Worm (Caenorhabditis elegans) whole organism, midembryonic: Measurements from ENCODE around the gene dhhc-1.

Source experiments
- T22C8.4 ChIP-seq: fragments of 200-800 bp; sonication (Bioruptor generic); IDR thresholded peaks from 2 replicates; pipeline ENCODE4 v1.3.6; 2022; ENCODE audit warnings: missing genetic modification characterization, missing compliant biosample characterization
- cog-1 ChIP-seq: sonication (generic microtip); optimal IDR thresholded peaks from 2 replicates; lab custom pipeline; 2016; ENCODE audit warnings: missing genetic modification characterization, missing compliant biosample characterization
- flt-1 ChIP-seq: fragments of 200-800 bp; sonication (Bioruptor generic); IDR thresholded peaks from 2 replicates; pipeline ENCODE4 v1.3.6; 2022; ENCODE audit warnings: missing genetic modification characterization, missing compliant biosample characterization
- klf-2 ChIP-seq: fragments of 200-800 bp; sonication (Bioruptor generic); conservative IDR thresholded peaks from 2 replicates; pipeline ENCODE4 v1.3.6; 2022; ENCODE audit warnings: missing genetic modification reagents, missing genetic modification characterization, missing compliant biosample characterization
- med-1 ChIP-seq: sonication (generic microtip); optimal IDR thresholded peaks from 2 replicates; lab custom pipeline; 2017; ENCODE audit warnings: missing genetic modification characterization, mild to moderate bottlenecking, missing compliant biosample characterization, antibody characterized with exemption, missing genetic modification reagents; ENCODE audit not compliant: insufficient read depth
- ref-1 ChIP-seq: fragments of 200-800 bp; sonication (Bioruptor generic); conservative IDR thresholded peaks from 2 replicates; pipeline ENCODE4 v1.3.6; 2022; ENCODE audit warnings: missing genetic modification reagents, missing genetic modification characterization, missing compliant biosample characterization
- tab-1 ChIP-seq: fragments of 200-800 bp; sonication (Bioruptor generic); IDR thresholded peaks from 2 replicates; pipeline ENCODE4 v1.3.6; 2022; ENCODE audit warnings: missing genetic modification characterization, missing compliant biosample characterization
- ztf-23 ChIP-seq: fragments of 200-800 bp; sonication (Bioruptor generic); IDR thresholded peaks from 2 replicates; pipeline ENCODE4 v1.3.6; 2022; ENCODE audit warnings: missing genetic modification reagents, missing genetic modification characterization, missing compliant biosample characterization
- ztf-29 ChIP-seq: fragments of 200-800 bp; sonication (Bioruptor generic); IDR thresholded peaks from 2 replicates; pipeline ENCODE4 v1.3.6; 2022; ENCODE audit warnings: missing genetic modification reagents, missing genetic modification characterization, missing compliant biosample characterization

dhhc-1 gene

DNA sequence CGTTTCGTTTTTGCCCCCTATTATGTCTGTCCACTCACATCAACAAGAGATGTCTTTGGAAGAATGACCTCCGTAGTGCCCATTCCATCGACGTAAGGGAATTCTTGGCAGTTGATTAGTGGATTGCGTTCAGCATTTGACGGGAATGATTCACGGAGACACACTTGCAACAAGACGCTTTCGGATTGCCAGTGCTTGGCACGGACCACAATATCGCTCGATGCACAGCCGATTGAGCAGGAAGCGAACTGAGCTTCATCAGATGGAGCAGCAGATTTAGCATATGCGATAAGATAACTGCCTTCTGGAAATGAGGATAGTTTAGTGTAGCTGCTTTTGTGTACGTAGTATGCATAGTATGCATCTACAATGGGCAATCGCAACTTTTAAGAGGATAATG, 3.3 kb upstream of the dhhc-1 start:
- TF ChIP-seq cog-1, result no peak

- TF ChIP-seq cog-1, result no peak
- no peak for TF ChIP-seq ztf-23
- no peak for TF ChIP-seq med-1 (GFP tag; lab: Kevin White, UChicago)
- TF ChIP-seq klf-2 (GFP tag; lab: Robert Waterston, UW), result no peak
- no peak for TF ChIP-seq flt-1 (GFP tag; lab: Robert Waterston, UW)
- no peak for TF ChIP-seq ztf-29
- TF ChIP-seq tab-1 (GFP tag; lab: Robert Waterston, UW), result no peak
- no peak for TF ChIP-seq T22C8.4 (GFP tag; lab: Robert Waterston, UW)
- no peak for TF ChIP-seq ref-1
Observed at ce11 chrX:15097763-15098162, 2.5 kb downstream of the dhhc-1 start, which contains the start of gene F09B12.3. F09B12.3 (minus strand) TSS chrX:15097954.

ce11 chrX:15096277-15096676, 3.9 kb downstream of the dhhc-1 start:
- TF ChIP-seq ref-1, result no peak
- TF ChIP-seq tab-1 (GFP tag; lab: Robert Waterston, UW), result no peak
- no peak for TF ChIP-seq klf-2 (GFP tag; lab: Robert Waterston, UW)
- no peak for TF ChIP-seq ztf-23
- no peak for TF ChIP-seq flt-1 (GFP tag; lab: Robert Waterston, UW)
- TF ChIP-seq ztf-29, result no peak
- TF ChIP-seq cog-1, result no peak
- no peak for TF ChIP-seq T22C8.4 (GFP tag; lab: Robert Waterston, UW)
- no peak for TF ChIP-seq med-1 (GFP tag; lab: Kevin White, UChicago)

ce11 chrX:15094973-15095372, 5.2 kb downstream of the dhhc-1 start, which contains the start of gene F09B12.7:
F09B12.7 (minus strand) TSS chrX:15095073.
- TF ChIP-seq T22C8.4 (GFP tag; lab: Robert Waterston, UW) (no peak), klf-2 (GFP tag; lab: Robert Waterston, UW) (no peak), cog-1 (no peak), ztf-29 (no peak), ref-1 (no peak), ztf-23 (no peak), tab-1 (GFP tag; lab: Robert Waterston, UW) (no peak), flt-1 (GFP tag; lab: Robert Waterston, UW) (no peak), med-1 (GFP tag; lab: Kevin White, UChicago) (no peak)

DNA sequence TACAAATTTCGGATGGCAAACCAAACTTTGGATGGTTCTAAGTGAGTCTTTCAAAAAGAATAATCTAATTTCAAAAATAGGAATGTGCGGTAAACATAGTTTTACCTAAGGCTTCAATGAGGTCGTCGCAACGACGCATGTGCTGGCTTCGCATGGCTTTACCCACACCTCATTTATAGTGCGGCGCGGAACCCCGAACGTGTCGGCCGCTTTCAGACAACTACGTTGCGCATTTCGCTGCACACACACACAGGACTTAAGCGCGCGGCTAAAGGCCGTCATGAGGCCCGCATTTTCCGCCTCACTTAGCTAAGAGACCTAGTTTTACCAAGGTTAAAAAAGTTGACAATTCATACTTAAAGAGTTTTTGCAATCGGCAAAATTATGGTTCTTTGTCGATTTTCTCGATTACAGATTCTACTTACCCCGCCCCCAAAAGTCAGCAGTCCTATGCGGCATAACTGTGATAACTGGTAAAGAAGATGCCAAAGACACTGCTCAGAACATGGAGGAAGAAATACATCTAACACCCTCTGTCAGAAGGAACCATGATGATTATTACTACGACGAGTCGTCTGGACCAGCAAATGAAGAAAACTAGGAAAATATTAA, 7.3 kb downstream of the dhhc-1 start:
- TF ChIP-seq T22C8.4 (GFP tag; lab: Robert Waterston, UW) (no peak), tab-1 (GFP tag; lab: Robert Waterston, UW) (0 out of 2 replicates have a peak, but pooled peaks have one; percentile 46)

ce11 chrX:15089123-15089522, 11.1 kb downstream of the dhhc-1 start, which contains the start of gene flr-4:
flr-4 (plus strand) TSS chrX:15089397.
- TF ChIP-seq ztf-23, result no peak
- no peak for TF ChIP-seq ref-1
- no peak for TF ChIP-seq med-1 (GFP tag; lab: Kevin White, UChicago)
- no peak for TF ChIP-seq ztf-29
- TF ChIP-seq cog-1, result no peak
- TF ChIP-seq tab-1 (GFP tag; lab: Robert Waterston, UW), result no peak
- TF ChIP-seq flt-1 (GFP tag; lab: Robert Waterston, UW), result no peak
- TF ChIP-seq T22C8.4 (GFP tag; lab: Robert Waterston, UW), result no peak
- no peak for TF ChIP-seq klf-2 (GFP tag; lab: Robert Waterston, UW)

- TF ChIP-seq tab-1 (GFP tag; lab: Robert Waterston, UW) (no peak), ref-1 (no peak), T22C8.4 (GFP tag; lab: Robert Waterston, UW) (no peak), ztf-23 (no peak), cog-1 (no peak), med-1 (GFP tag; lab: Kevin White, UChicago) (no peak), klf-2 (GFP tag; lab: Robert Waterston, UW) (no peak), flt-1 (GFP tag; lab: Robert Waterston, UW) (no peak), ztf-29 (no peak)
Observed at ce11 chrX:15087752-15088151, 12.5 kb downstream of the dhhc-1 start.

ce11 chrX:15084395-15084794, 15.8 kb downstream of the dhhc-1 start, which contains the start of gene F09B12.5:
F09B12.5 (plus strand) TSS chrX:15084695.
- TF ChIP-seq ref-1, result no peak
- no peak for TF ChIP-seq flt-1 (GFP tag; lab: Robert Waterston, UW)
- no peak for TF ChIP-seq med-1 (GFP tag; lab: Kevin White, UChicago)
- no peak for TF ChIP-seq ztf-23
- TF ChIP-seq tab-1 (GFP tag; lab: Robert Waterston, UW), result no peak
- no peak for TF ChIP-seq klf-2 (GFP tag; lab: Robert Waterston, UW)

DNA sequence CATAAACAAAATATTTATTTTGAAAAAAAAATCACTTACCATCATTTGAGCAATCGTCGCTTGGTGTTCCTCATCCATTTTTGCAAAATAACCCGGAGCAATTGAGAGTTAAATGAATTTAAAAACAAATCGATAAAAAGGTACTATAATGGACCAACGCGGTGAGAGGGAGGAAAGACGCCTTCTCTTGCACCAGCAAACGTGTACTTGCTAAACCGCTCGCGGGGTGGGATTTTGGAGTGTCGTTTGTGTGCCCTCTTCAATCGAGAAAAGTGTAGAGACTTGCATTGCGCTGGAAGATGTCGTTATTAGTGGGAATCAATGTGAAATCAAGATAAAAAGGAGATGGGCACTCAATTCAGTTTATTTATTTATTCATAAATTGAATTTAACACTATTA, 16.4 kb downstream of the dhhc-1 start, which contains the start of gene H40L08.1:
H40L08.1 (minus strand) TSS at position 292 of the 400 bp plus-strand sequence.
- TF ChIP-seq flt-1 (GFP tag; lab: Robert Waterston, UW), result no peak
- TF ChIP-seq T22C8.4 (GFP tag; lab: Robert Waterston, UW), result no peak
- TF ChIP-seq ztf-29, result no peak
- no peak for TF ChIP-seq tab-1 (GFP tag; lab: Robert Waterston, UW)

DNA sequence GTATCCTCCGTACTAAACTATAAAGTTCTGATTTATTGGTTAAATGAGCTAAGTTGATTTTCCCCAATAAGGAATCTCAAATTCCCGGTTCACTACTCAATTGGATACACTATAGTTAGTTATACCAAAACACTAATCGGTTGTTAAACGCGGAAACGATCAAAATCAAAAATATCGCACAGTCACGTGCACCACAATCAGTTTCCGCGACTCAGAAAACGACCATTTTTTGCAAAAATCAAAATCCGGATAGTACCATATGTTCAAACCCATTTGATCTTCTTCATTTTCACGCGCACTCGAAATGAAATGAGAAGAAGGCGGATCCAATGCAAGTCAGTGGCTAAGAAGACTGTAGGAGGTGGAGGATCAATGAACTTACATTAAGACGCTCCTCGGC, 18.7 kb downstream of the dhhc-1 start:
- no peak for TF ChIP-seq cog-1

- no peak for TF ChIP-seq tab-1 (GFP tag; lab: Robert Waterston, UW)
- TF ChIP-seq cog-1, result no peak
Observed at ce11 chrX:15079406-15079805, 20.8 kb downstream of the dhhc-1 start.
